Fruit fly (Drosophila melanogaster): ENCODE measurements around the gene upd3.

- TF ChIP-seq CG3407 (GFP tag; optimal IDR thresholded peaks at IDR 0.05) (no peak), CG30020 (tag; optimal IDR thresholded peaks at IDR 0.05) (no peak), CG16863 (GFP tag; optimal IDR thresholded peaks at IDR 0.05) (no peak), Fer2 (tag; optimal IDR thresholded peaks at IDR 0.05) (no peak), gt (GFP tag; IDR thresholded peaks at IDR 0.05) (no peak), CG4617 (GFP tag; optimal IDR thresholded peaks at IDR 0.05; ENCODE audit: borderline replicate concordance) (no peak), row (GFP tag; IDR thresholded peaks at IDR 0.05) (no peak), h (optimal IDR thresholded peaks at IDR 0.05) (no peak), Dref (GFP tag; IDR thresholded peaks at IDR 0.05) (no peak), Dbx (GFP tag; IDR thresholded peaks at IDR 0.05) (no peak), tap (tag; optimal IDR thresholded peaks at IDR 0.05) (no peak)
Measured at dm6 chrX:18273180-18274016, 3.6 kb upstream of the upd3 start.
